Fruit fly (Drosophila melanogaster) whole organism, embryonic: ENCODE results near the gene CG17187.
A peak's percentile ranks its signal among the peaks of the same experiment; 100 is the strongest.

ENCODE experiments used
- Bgb ChIP-seq: fragments of 200-800 bp; sonication (Bioruptor generic); IDR thresholded peaks from 2 replicates; pipeline ENCODE4 v1.3.6; 2022; ENCODE audit warnings: missing biosample characterization, missing genetic modification characterization; ENCODE audit not compliant: partially characterized antibody
- BtbVII ChIP-seq: fragments of 200-800 bp; sonication (Bioruptor generic); optimal IDR thresholded peaks from 3 replicates; lab custom pipeline; 2017; ENCODE audit warnings: missing biosample characterization, mild to moderate bottlenecking, missing genetic modification characterization
- Bteb2 ChIP-seq: fragments of 200-800 bp; sonication (Bioruptor generic); optimal IDR thresholded peaks from 2 replicates; lab custom pipeline; 2016; ENCODE audit warnings: missing biosample characterization, missing genetic modification characterization
- CG10209 ChIP-seq: fragments of 200-800 bp; sonication (Bioruptor generic); optimal IDR thresholded peaks from 3 replicates; lab custom pipeline; 2017; ENCODE audit warnings: missing biosample characterization, mild to moderate bottlenecking, missing genetic modification characterization, missing genetic modification reagents
- CG10565 ChIP-seq: fragments of 200-800 bp; sonication (Bioruptor generic); optimal IDR thresholded peaks from 3 replicates; lab custom pipeline; 2016; ENCODE audit warnings: missing biosample characterization, mild to moderate bottlenecking, missing genetic modification characterization
- CG11504 ChIP-seq: fragments of 200-800 bp; sonication (Bioruptor generic); optimal IDR thresholded peaks from 3 replicates; lab custom pipeline; 2019; ENCODE audit warnings: missing biosample characterization, mild to moderate bottlenecking, missing genetic modification characterization, moderate library complexity
- CG11560 ChIP-seq: fragments of 200-800 bp; sonication (Bioruptor generic); IDR thresholded peaks from 3 replicates; pipeline ENCODE4 v1.3.6; 2022; ENCODE audit warnings: missing biosample characterization, missing genetic modification characterization
- CG12391 ChIP-seq: fragments of 200-800 bp; sonication (Bioruptor generic); optimal IDR thresholded peaks from 3 replicates; lab custom pipeline; 2018; ENCODE audit warnings: missing biosample characterization, mild to moderate bottlenecking, missing genetic modification characterization, moderate library complexity
- CG12769 ChIP-seq: fragments of 200-800 bp; sonication (Bioruptor generic); optimal IDR thresholded peaks from 2 replicates; lab custom pipeline; 2019; ENCODE audit warnings: missing biosample characterization, mild to moderate bottlenecking, missing genetic modification characterization, moderate library complexity
- CG14965 ChIP-seq: fragments of 200-800 bp; sonication (Bioruptor generic); optimal IDR thresholded peaks from 2 replicates; lab custom pipeline; 2016; ENCODE audit warnings: missing biosample characterization, missing genetic modification characterization, borderline replicate concordance
- CG15011 ChIP-seq: fragments of 200-800 bp; sonication (Bioruptor generic); optimal IDR thresholded peaks from 3 replicates; lab custom pipeline; 2018; ENCODE audit warnings: missing biosample characterization, mild to moderate bottlenecking, missing genetic modification characterization
- CG2678 ChIP-seq: fragments of 200-800 bp; sonication (Bioruptor generic); optimal IDR thresholded peaks from 3 replicates; lab custom pipeline; 2019; ENCODE audit warnings: missing biosample characterization, mild to moderate bottlenecking, missing genetic modification characterization, moderate library complexity
- CG30431 ChIP-seq: fragments of 200-800 bp; sonication (Bioruptor generic); optimal IDR thresholded peaks from 2 replicates; lab custom pipeline; 2017; ENCODE audit warnings: missing biosample characterization, missing genetic modification characterization
- CG33213 ChIP-seq: fragments of 200-800 bp; sonication (Bioruptor generic); optimal IDR thresholded peaks from 3 replicates; lab custom pipeline; 2016; ENCODE audit warnings: missing biosample characterization, missing genetic modification characterization
- CG4328 ChIP-seq: fragments of 200-800 bp; sonication (Bioruptor generic); optimal IDR thresholded peaks from 3 replicates; lab custom pipeline; 2017; ENCODE audit warnings: missing biosample characterization, missing genetic modification reagents, missing genetic modification characterization
- CG6854 ChIP-seq: fragments of 200-800 bp; sonication (Bioruptor generic); optimal IDR thresholded peaks from 3 replicates; lab custom pipeline; 2017; ENCODE audit warnings: missing biosample characterization, mild to moderate bottlenecking, missing genetic modification characterization
- CG7745 ChIP-seq: fragments of 200-800 bp; sonication (Bioruptor generic); optimal IDR thresholded peaks from 2 replicates; lab custom pipeline; 2018; ENCODE audit warnings: missing biosample characterization, mild to moderate bottlenecking, missing genetic modification characterization, moderate library complexity
- CG7963 ChIP-seq: fragments of 200-800 bp; sonication (Bioruptor generic); IDR thresholded peaks from 3 replicates; pipeline ENCODE4 v1.3.6; 2022; ENCODE audit warnings: missing biosample characterization, missing genetic modification characterization; ENCODE audit not compliant: partially characterized antibody
- CG9609 ChIP-seq: fragments of 200-800 bp; sonication (Bioruptor generic); optimal IDR thresholded peaks from 3 replicates; lab custom pipeline; 2016; ENCODE audit warnings: missing biosample characterization, missing genetic modification characterization
- Dbx ChIP-seq: fragments of 200-800 bp; sonication (Bioruptor generic); IDR thresholded peaks from 3 replicates; pipeline ENCODE4 v1.3.6; 2022; ENCODE audit warnings: missing biosample characterization, missing genetic modification characterization
- Dip2 ChIP-seq: fragments of 200-800 bp; sonication (Bioruptor generic); IDR thresholded peaks from 2 replicates; pipeline ENCODE4 v1.3.6; 2022; ENCODE audit warnings: missing biosample characterization, missing genetic modification characterization
- Dip3 ChIP-seq: fragments of 200-800 bp; sonication (Bioruptor generic); optimal IDR thresholded peaks from 3 replicates; lab custom pipeline; 2016; ENCODE audit warnings: missing biosample characterization, missing genetic modification characterization
- Dll ChIP-seq: fragments of 200-800 bp; sonication (Bioruptor generic); IDR thresholded peaks from 4 replicates; pipeline ENCODE4 v1.3.6; 2022; ENCODE audit warnings: missing biosample characterization, missing genetic modification characterization; ENCODE audit not compliant: partially characterized antibody
- Hand ChIP-seq: fragments of 200-800 bp; sonication (Bioruptor generic); optimal IDR thresholded peaks from 2 replicates; lab custom pipeline; 2017; ENCODE audit warnings: mild to moderate bottlenecking, missing biosample characterization, missing genetic modification reagents, missing genetic modification characterization
- Hmx ChIP-seq: fragments of 200-800 bp; sonication (Bioruptor generic); optimal IDR thresholded peaks from 2 replicates; lab custom pipeline; 2016; ENCODE audit warnings: missing biosample characterization, missing genetic modification characterization
- Hr51 ChIP-seq, 2 experiments: fragments of 200-800 bp; sonication (Bioruptor generic); optimal IDR thresholded peaks; 2 replicates in 1 of 2; 3 replicates in 1 of 2; lab custom pipeline; 2016 to 2018; ENCODE audit warnings: missing biosample characterization in 2 of 2, missing genetic modification characterization in 2 of 2, mild to moderate bottlenecking in 1 of 2, moderate library complexity in 1 of 2
- MBD-R2 ChIP-seq: fragments of 200-800 bp; sonication (Bioruptor generic); IDR thresholded peaks from 2 replicates; pipeline ENCODE4 v1.3.6; 2022; ENCODE audit warnings: missing biosample characterization, missing genetic modification characterization
- NC2α ChIP-seq: fragments of 200-800 bp; sonication (Bioruptor generic); optimal IDR thresholded peaks from 2 replicates; lab custom pipeline; 2016; ENCODE audit warnings: missing biosample characterization, missing genetic modification characterization
- Optix ChIP-seq: fragments of 200-800 bp; sonication (Bioruptor generic); IDR thresholded peaks from 3 replicates; pipeline ENCODE4 v1.3.6; 2022; ENCODE audit warnings: missing biosample characterization, missing genetic modification characterization
- Ravus ChIP-seq: fragments of 200-800 bp; sonication (Bioruptor generic); IDR thresholded peaks from 2 replicates; pipeline ENCODE4 v1.3.6; 2022; ENCODE audit warnings: missing biosample characterization, missing genetic modification characterization
- Ssrp ChIP-seq: fragments of 200-800 bp; sonication (Bioruptor generic); optimal IDR thresholded peaks from 2 replicates; lab custom pipeline; 2018; ENCODE audit warnings: missing biosample characterization, mild to moderate bottlenecking, missing genetic modification characterization, moderate library complexity
- Vsx1 ChIP-seq: fragments of 200-800 bp; sonication (Bioruptor generic); optimal IDR thresholded peaks from 2 replicates; lab custom pipeline; 2017; ENCODE audit warnings: missing biosample characterization, mild to moderate bottlenecking, missing genetic modification characterization, missing genetic modification reagents
- ab ChIP-seq: fragments of 200-800 bp; sonication (Bioruptor generic); optimal IDR thresholded peaks from 2 replicates; lab custom pipeline; 2016; ENCODE audit warnings: missing biosample characterization, missing genetic modification characterization
- aop ChIP-seq: fragments of 200-800 bp; sonication (Bioruptor generic); IDR thresholded peaks from 2 replicates; pipeline ENCODE4 v1.3.6; 2022; ENCODE audit warnings: missing biosample characterization, missing genetic modification characterization
- bbx ChIP-seq: fragments of 200-800 bp; sonication (Bioruptor generic); IDR thresholded peaks from 2 replicates; pipeline ENCODE4 v1.3.6; 2022; ENCODE audit warnings: missing biosample characterization, missing genetic modification characterization; ENCODE audit not compliant: partially characterized antibody
- cg ChIP-seq: fragments of 200-800 bp; sonication (Bioruptor generic); optimal IDR thresholded peaks from 3 replicates; lab custom pipeline; 2019; ENCODE audit warnings: missing biosample characterization, mild to moderate bottlenecking, missing genetic modification characterization, moderate library complexity
- gce ChIP-seq: fragments of 200-800 bp; sonication (Bioruptor generic); IDR thresholded peaks from 3 replicates; pipeline ENCODE4 v1.3.6; 2022; ENCODE audit warnings: missing biosample characterization, missing genetic modification characterization
- hkb ChIP-seq, 2 experiments: fragments of 200-800 bp in 1 of 2; fragments of >200 bp in 1 of 2; sonication (Bioruptor generic) in 1 of 2; IDR thresholded peaks in 1 of 2; optimal IDR thresholded peaks in 1 of 2; 2 replicates each; pipeline versions ENCODE4 v1.3.6 to Lab custom; 2017 to 2022; ENCODE audit warnings: missing biosample characterization in 1 of 2, missing genetic modification characterization in 1 of 2
- klu ChIP-seq: fragments of 200-800 bp; sonication (Bioruptor generic); IDR thresholded peaks from 2 replicates; pipeline ENCODE4 v1.3.6; 2022; ENCODE audit warnings: missing biosample characterization, missing genetic modification characterization
- lola ChIP-seq, 3 experiments: fragments of >200 bp in 2 of 3; fragments of 200-800 bp in 1 of 3; sonication (Bioruptor generic) in 1 of 3; optimal IDR thresholded peaks; 2 replicates each; lab custom pipeline; 2017 to 2019; ENCODE audit warnings: missing biosample characterization in 3 of 3, missing genetic modification characterization in 3 of 3, mild to moderate bottlenecking in 1 of 3, moderate library complexity in 1 of 3
- mirr ChIP-seq: fragments of 200-800 bp; sonication (Bioruptor generic); optimal IDR thresholded peaks from 3 replicates; lab custom pipeline; 2018; ENCODE audit warnings: missing biosample characterization, mild to moderate bottlenecking, missing genetic modification characterization
- onecut ChIP-seq: fragments of 200-800 bp; sonication (Bioruptor generic); IDR thresholded peaks from 2 replicates; pipeline ENCODE4 v1.3.6; 2022; ENCODE audit warnings: missing biosample characterization, missing genetic modification characterization
- p53 ChIP-seq: fragments of 200-800 bp; sonication (Bioruptor generic); optimal IDR thresholded peaks from 2 replicates; lab custom pipeline; 2016; ENCODE audit warnings: missing biosample characterization, missing genetic modification characterization
- sqz ChIP-seq: fragments of 200-800 bp; sonication (Bioruptor generic); optimal IDR thresholded peaks from 3 replicates; lab custom pipeline; 2018; ENCODE audit warnings: missing biosample characterization, mild to moderate bottlenecking, missing genetic modification characterization
- ttk ChIP-seq: fragments of 200-800 bp; sonication (Bioruptor generic); IDR thresholded peaks from 2 replicates; pipeline ENCODE4 v2.1.2; 2022; ENCODE audit warnings: missing biosample characterization, missing genetic modification characterization
- vfl ChIP-seq: fragments of 200-800 bp; sonication (Bioruptor generic); optimal IDR thresholded peaks from 2 replicates; lab custom pipeline; 2016; ENCODE audit warnings: missing biosample characterization, missing genetic modification characterization
- zen ChIP-seq: fragments of 200-800 bp; sonication (Bioruptor generic); optimal IDR thresholded peaks from 3 replicates; lab custom pipeline; 2018; ENCODE audit warnings: missing biosample characterization, mild to moderate bottlenecking, missing genetic modification characterization, moderate library complexity

Gene CG17187

DNA sequence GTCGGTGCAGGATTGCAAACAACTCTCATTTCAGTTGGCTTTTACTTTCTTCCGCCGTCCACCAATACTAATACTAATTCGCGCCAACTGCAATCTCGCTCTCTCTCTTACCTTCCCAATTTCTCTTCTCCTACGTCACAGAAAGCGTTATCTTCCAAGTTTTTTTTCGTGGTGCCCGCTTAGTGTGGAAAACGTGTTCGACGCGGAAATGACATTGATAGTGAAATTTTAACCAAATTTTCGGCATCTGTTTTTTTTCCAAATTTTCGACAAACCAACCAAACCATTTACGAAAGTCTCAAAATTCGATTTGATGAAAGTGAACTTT is 34.3 kb downstream of the CG17187 start, which contains the start of gene cu (continued):
- TF ChIP-seq Dip3 (GFP tag; lab: Kevin White, UChicago) (no peak), CG9609 (GFP tag; lab: Kevin White, UChicago) (no peak), gce (GFP tag; lab: Robert Waterston, UW) (no peak), NC2α (GFP tag; lab: Kevin White, UChicago) (no peak), CG12391 (no peak), Bgb (GFP tag; lab: Robert Waterston, UW) (peak; percentile 26; the same call in 1 of the 2 replicates), aop (peak; percentile 49; the same call in 1 of the 2 replicates), CG12769 (tag; lab: Kevin White, UChicago) (no peak), cg (GFP tag; lab: Kevin White, UChicago) (no peak), Hr51 (GFP tag; optimal IDR thresholded peaks at IDR 0.05; lab: Kevin White, UChicago) (no peak), Ravus (GFP tag; lab: Robert Waterston, UW) (no peak), vfl (GFP tag; lab: Kevin White, UChicago) (no peak), hkb (optimal IDR thresholded peaks at IDR 0.05; lab: Kevin White, UChicago) (peak; percentile 33), hkb (GFP tag; IDR thresholded peaks at IDR 0.05; lab: Robert Waterston, UW) (no peak), lola (GFP tag; optimal IDR thresholded peaks at IDR 0.05; lab: Kevin White, UChicago) (peak in 1 of 3 experiments; percentile 26), zen (no peak), CG10565 (GFP tag; lab: Kevin White, UChicago) (no peak), Optix (GFP tag; lab: Robert Waterston, UW) (peak; percentile 85; the same call in 2 of the 3 replicates), ab (GFP tag; lab: Kevin White, UChicago) (peak; percentile 76), CG33213 (GFP tag; lab: Kevin White, UChicago) (peak; percentile 75), CG11504 (no peak), ttk (GFP tag; lab: Robert Waterston, UW) (no peak), CG7963 (no peak), CG30431 (GFP tag; lab: Kevin White, UChicago) (no peak), CG6854 (GFP tag; lab: Kevin White, UChicago) (no peak)

dm6 chr3R:11196648-11197388 is 34.9 kb downstream of the CG17187 start:
- TF ChIP-seq Dip2 (GFP tag; lab: Robert Waterston, UW) (peak; percentile 80), CG2678 (peak; percentile 100), BtbVII (GFP tag; lab: Kevin White, UChicago) (peak; percentile 98), p53 (peak; percentile 29), Dll (GFP tag; lab: Robert Waterston, UW) (no peak), Bteb2 (GFP tag; lab: Kevin White, UChicago) (peak; percentile 81), CG14965 (no peak), ttk (GFP tag; lab: Robert Waterston, UW) (peak; percentile 98), Dbx (GFP tag; lab: Robert Waterston, UW) (peak; percentile 99), onecut (peak; percentile 95), bbx (no peak; the same call in 1 of the 2 replicates), CG4328 (GFP tag; lab: Kevin White, UChicago) (peak; percentile 99), hkb (optimal IDR thresholded peaks at IDR 0.05; lab: Kevin White, UChicago) (no peak), hkb (GFP tag; IDR thresholded peaks at IDR 0.05; lab: Robert Waterston, UW) (peak; percentile 98), CG7745 (tag; lab: Kevin White, UChicago) (no peak), MBD-R2 (GFP tag; lab: Robert Waterston, UW) (peak; percentile 94), CG15011 (GFP tag; lab: Kevin White, UChicago) (peak; percentile 98), Ssrp (tag; lab: Kevin White, UChicago) (peak; percentile 100), Hmx (GFP tag; lab: Kevin White, UChicago) (peak; percentile 82), CG10209 (peak; percentile 99), Vsx1 (peak; percentile 96), klu (GFP tag; lab: Robert Waterston, UW) (peak; percentile 99), Hand (GFP tag; lab: Kevin White, UChicago) (peak; percentile 97), sqz (peak; percentile 96), Bgb (GFP tag; lab: Robert Waterston, UW) (peak; percentile 51; the same call in 1 of the 2 replicates), mirr (peak; percentile 68), CG11560 (tag; lab: Robert Waterston, UW) (peak; percentile 93)
